Fruit fly (Drosophila melanogaster): ENCODE data around the gene Poc1.

Gene Poc1

dm6 chr3L:13389834-13390233 lies at the start of gene Poc1:
Gene Poc1 (minus strand): TSS chr3L:13390006.
- no peak for TF ChIP-seq rgr (GFP tag; optimal IDR thresholded peaks at IDR 0.05)
- no peak for TF ChIP-seq HLH106 (tag; optimal IDR thresholded peaks at IDR 0.05)
- no peak for TF ChIP-seq sv (GFP tag; optimal IDR thresholded peaks at IDR 0.05)
- TF ChIP-seq tai (GFP tag; optimal IDR thresholded peaks at IDR 0.05) = no peak
- TF ChIP-seq Hr78 (GFP tag; optimal IDR thresholded peaks at IDR 0.05) = no peak
- no peak for TF ChIP-seq foxo (GFP tag; optimal IDR thresholded peaks at IDR 0.05)
- TF ChIP-seq CrebA (GFP tag; optimal IDR thresholded peaks at IDR 0.05; ENCODE audit: borderline replicate concordance) = no peak
- no peak for TF ChIP-seq sage (GFP tag; optimal IDR thresholded peaks at IDR 0.05)
- TF ChIP-seq Abd-B (GFP tag; optimal IDR thresholded peaks at IDR 0.05) = no peak
- TF ChIP-seq dmrt93B (GFP tag; optimal IDR thresholded peaks at IDR 0.05) = no peak
- no peak for TF ChIP-seq Dfd (GFP tag; optimal IDR thresholded peaks at IDR 0.05)
- TF ChIP-seq GATAd (GFP tag; optimal IDR thresholded peaks at IDR 0.05) = no peak
- TF ChIP-seq Dif (GFP tag; optimal IDR thresholded peaks at IDR 0.05; ENCODE audit: partially characterized antibody) = no peak

DNA sequence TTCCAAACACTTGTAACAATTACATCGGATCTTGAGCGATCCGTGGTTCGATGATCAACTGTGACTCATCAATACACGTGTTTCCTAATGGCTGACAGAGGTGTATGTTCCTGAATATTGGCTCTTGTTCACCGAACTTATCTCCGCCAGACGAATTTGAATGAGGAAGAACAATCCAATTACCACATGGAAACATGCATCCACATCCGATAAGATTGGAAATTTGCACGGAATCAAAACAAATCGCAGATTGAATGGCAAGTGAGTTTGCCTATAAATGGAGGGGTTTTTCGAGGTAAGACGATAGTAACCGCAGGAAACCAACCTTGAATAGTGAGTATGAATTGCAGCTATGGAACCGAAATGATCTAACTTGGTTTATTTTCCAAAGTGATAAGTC lies 47.8 kb upstream of the Poc1 start, which contains the start of gene CG10725:
Gene CG10725, plus strand, starts transcription at position 301 of the 400 bp plus-strand sequence.
- TF ChIP-seq lola (GFP tag; optimal IDR thresholded peaks at IDR 0.05) (no peak), brk (GFP tag; optimal IDR thresholded peaks at IDR 0.05) (no peak), foxo (GFP tag; optimal IDR thresholded peaks at IDR 0.05) (no peak), usp (GFP tag; optimal IDR thresholded peaks at IDR 0.05) (no peak), Hr83 (GFP tag; optimal IDR thresholded peaks at IDR 0.05; ENCODE audit: poor library complexity, severe bottlenecking) (no peak), br (GFP tag; optimal IDR thresholded peaks at IDR 0.05) (no peak), Vsx2 (GFP tag; optimal IDR thresholded peaks at IDR 0.05; ENCODE audit: partially characterized antibody) (no peak), Rel (GFP tag; optimal IDR thresholded peaks at IDR 0.05) (no peak), Rel (tag; optimal IDR thresholded peaks at IDR 0.05) (no peak), Dif (GFP tag; optimal IDR thresholded peaks at IDR 0.05; ENCODE audit: partially characterized antibody) (no peak), ey (GFP tag; optimal IDR thresholded peaks at IDR 0.05) (no peak), Hnf4 (GFP tag; optimal IDR thresholded peaks at IDR 0.05) (no peak), HLH106 (tag; optimal IDR thresholded peaks at IDR 0.05) (no peak), CG9705 (GFP tag; optimal IDR thresholded peaks at IDR 0.05) (no peak), woc (GFP tag; optimal IDR thresholded peaks at IDR 0.05) (no peak), OdsH (GFP tag; optimal IDR thresholded peaks at IDR 0.05) (no peak)

DNA sequence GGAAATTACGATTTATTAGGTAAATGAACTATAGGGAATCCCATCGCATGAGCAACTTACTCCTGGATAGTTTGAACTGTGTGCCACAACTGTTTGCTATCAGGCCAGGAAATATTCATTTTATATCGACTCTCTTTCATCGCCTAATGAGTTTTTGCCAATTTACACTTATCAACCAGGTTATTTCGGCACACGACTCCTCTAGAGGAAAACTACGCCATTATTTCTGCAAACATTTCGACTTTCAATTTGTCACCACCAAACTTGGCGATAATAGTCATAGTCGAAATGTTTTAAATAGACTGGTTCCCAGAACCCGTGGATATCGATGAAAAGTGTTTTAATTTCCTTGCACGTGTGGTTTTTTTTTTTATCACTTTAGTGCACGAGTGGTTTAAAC lies 47.2 kb upstream of the Poc1 start, which contains the start of gene CG10154:
Gene CG10154, minus strand, starts transcription at position 101 of the 400 bp plus-strand sequence.
- TF ChIP-seq GATAd (GFP tag; optimal IDR thresholded peaks at IDR 0.05) = no peak
- TF ChIP-seq dl (GFP tag; optimal IDR thresholded peaks at IDR 0.05; ENCODE audit: insufficient read depth in 1 of 2, partially characterized antibody in 2 of 2) = no peak
- TF ChIP-seq jim (GFP tag; optimal IDR thresholded peaks at IDR 0.05) = no peak

- TF ChIP-seq Sp1 (GFP tag; optimal IDR thresholded peaks at IDR 0.05) = peak; percentile 5
- no peak for TF ChIP-seq Vsx2 (GFP tag; optimal IDR thresholded peaks at IDR 0.05; ENCODE audit: partially characterized antibody)
- no peak for TF ChIP-seq CG9705 (GFP tag; optimal IDR thresholded peaks at IDR 0.05)
- TF ChIP-seq rgr (GFP tag; optimal IDR thresholded peaks at IDR 0.05) = no peak
- no peak for TF ChIP-seq jim (GFP tag; optimal IDR thresholded peaks at IDR 0.05)
These were observed 45.4 kb upstream of the Poc1 start, which contains the start of gene CG10713 for dm6 chr3L:13435170-13435727. Gene CG10713 (minus strand): TSS chr3L:13435229.

- TF ChIP-seq OdsH (GFP tag; optimal IDR thresholded peaks at IDR 0.05) (no peak), brk (GFP tag; optimal IDR thresholded peaks at IDR 0.05) (no peak), dsf (GFP tag; optimal IDR thresholded peaks at IDR 0.05; ENCODE audit: borderline replicate concordance) (no peak), CrebA (GFP tag; optimal IDR thresholded peaks at IDR 0.05; ENCODE audit: borderline replicate concordance) (no peak), Jra (GFP tag; optimal IDR thresholded peaks at IDR 0.05) (no peak), HLH106 (tag; optimal IDR thresholded peaks at IDR 0.05) (no peak), Sp1 (GFP tag; optimal IDR thresholded peaks at IDR 0.05) (no peak), Rel (GFP tag; optimal IDR thresholded peaks at IDR 0.05) (no peak), Rel (tag; optimal IDR thresholded peaks at IDR 0.05) (no peak), Abd-B (GFP tag; optimal IDR thresholded peaks at IDR 0.05) (no peak), br (GFP tag; optimal IDR thresholded peaks at IDR 0.05) (no peak)
These were observed 43.7 kb upstream of the Poc1 start for dm6 chr3L:13433522-13433921.

Data from whole organism, wandering third instar larva.